Fruit fly (Drosophila melanogaster) whole organism, prepupa: ENCODE measurements around the gene Cpr23B.

ENCODE experiments used
- Blimp-1 ChIP-seq: fragments of 200-800 bp; sonication (Bioruptor generic); optimal IDR thresholded peaks from 3 replicates; lab custom pipeline; 2017; ENCODE audit warnings: missing biosample characterization, missing genetic modification characterization, mild to moderate bottlenecking, moderate library complexity, missing genetic modification reagents
- CG10669 ChIP-seq: fragments of 200-800 bp; sonication (Bioruptor generic); optimal IDR thresholded peaks from 3 replicates; lab custom pipeline; 2018; ENCODE audit warnings: missing biosample characterization, mild to moderate bottlenecking, missing genetic modification characterization, moderate library complexity
- CG11294 ChIP-seq: fragments of 200-800 bp; sonication (Bioruptor generic); IDR thresholded peaks from 2 replicates; pipeline ENCODE4 v1.3.6; 2022; ENCODE audit warnings: missing biosample characterization, missing genetic modification characterization
- CG11762 ChIP-seq: fragments of 200-800 bp; sonication (Bioruptor generic); optimal IDR thresholded peaks from 3 replicates; lab custom pipeline; 2016; ENCODE audit warnings: missing biosample characterization, missing genetic modification characterization; ENCODE audit not compliant: insufficient read depth
- CG11902 ChIP-seq: fragments of 200-800 bp; sonication (Bioruptor generic); optimal IDR thresholded peaks from 3 replicates; lab custom pipeline; 2016; ENCODE audit warnings: missing biosample characterization, missing genetic modification characterization
- CG15336 ChIP-seq: fragments of 200-800 bp; sonication (Bioruptor generic); IDR thresholded peaks from 2 replicates; pipeline ENCODE4 v1.3.6; 2022; ENCODE audit warnings: missing biosample characterization, missing genetic modification characterization
- CG1621 ChIP-seq: fragments of 200-800 bp; sonication (Bioruptor generic); optimal IDR thresholded peaks from 3 replicates; lab custom pipeline; 2018; ENCODE audit warnings: missing biosample characterization, mild to moderate bottlenecking, missing genetic modification characterization
- CG16779 ChIP-seq: fragments of 200-800 bp; sonication (Bioruptor generic); optimal IDR thresholded peaks from 3 replicates; lab custom pipeline; 2017; ENCODE audit warnings: missing biosample characterization, mild to moderate bottlenecking, missing genetic modification characterization
- CG3032 ChIP-seq: fragments of 200-800 bp; optimal IDR thresholded peaks from 2 replicates; lab custom pipeline; 2019; ENCODE audit warnings: missing biosample characterization, mild to moderate bottlenecking, missing genetic modification characterization, moderate library complexity
- CG31627 ChIP-seq: fragments of 200-800 bp; sonication (Bioruptor generic); optimal IDR thresholded peaks from 3 replicates; lab custom pipeline; 2016; ENCODE audit warnings: missing biosample characterization, missing genetic modification characterization
- CG32006 ChIP-seq: fragments of 200-800 bp; sonication (Bioruptor generic); optimal IDR thresholded peaks from 3 replicates; lab custom pipeline; 2017; ENCODE audit warnings: missing biosample characterization, mild to moderate bottlenecking, missing genetic modification characterization
- CG3919 ChIP-seq: fragments of 200-800 bp; sonication (Bioruptor generic); optimal IDR thresholded peaks from 3 replicates; lab custom pipeline; 2016; ENCODE audit warnings: missing biosample characterization, missing genetic modification characterization
- CG4318 ChIP-seq: fragments of 200-800 bp; sonication (Bioruptor generic); optimal IDR thresholded peaks from 3 replicates; lab custom pipeline; 2017; ENCODE audit warnings: missing biosample characterization, mild to moderate bottlenecking, missing genetic modification characterization
- CG6163 ChIP-seq: fragments of 200-800 bp; sonication (Bioruptor generic); IDR thresholded peaks from 3 replicates; pipeline ENCODE4 v1.3.6; 2022; ENCODE audit warnings: missing biosample characterization, missing genetic modification characterization
- CG6276 ChIP-seq: fragments of 200-800 bp; sonication (Bioruptor generic); optimal IDR thresholded peaks from 2 replicates; lab custom pipeline; 2017; ENCODE audit warnings: missing biosample characterization, mild to moderate bottlenecking, missing genetic modification characterization
- CG6792 ChIP-seq: fragments of 200-800 bp; sonication (Bioruptor generic); optimal IDR thresholded peaks from 3 replicates; lab custom pipeline; 2016; ENCODE audit warnings: missing biosample characterization, missing genetic modification characterization
- CG7368 ChIP-seq: fragments of 200-800 bp; sonication (Bioruptor generic); optimal IDR thresholded peaks from 3 replicates; lab custom pipeline; 2016; ENCODE audit warnings: missing biosample characterization, missing genetic modification characterization
- CG8119 ChIP-seq: fragments of 200-800 bp; sonication (Bioruptor generic); IDR thresholded peaks from 3 replicates; pipeline ENCODE4 v1.3.6; 2022; ENCODE audit warnings: missing biosample characterization, missing genetic modification characterization
- CG8632 ChIP-seq: fragments of 200-800 bp; sonication (Bioruptor generic); optimal IDR thresholded peaks from 3 replicates; lab custom pipeline; 2016; ENCODE audit warnings: missing biosample characterization, missing genetic modification characterization
- CG9139 ChIP-seq: fragments of 200-800 bp; sonication (Bioruptor generic); optimal IDR thresholded peaks from 3 replicates; lab custom pipeline; 2017; ENCODE audit warnings: missing biosample characterization, mild to moderate bottlenecking, missing genetic modification characterization
- Eip75B ChIP-seq: fragments of 200-800 bp; sonication (Bioruptor generic); optimal IDR thresholded peaks from 3 replicates; lab custom pipeline; 2016; ENCODE audit warnings: missing biosample characterization, missing genetic modification characterization
- Ets21C ChIP-seq: fragments of 200-800 bp; sonication (Bioruptor generic); optimal IDR thresholded peaks from 3 replicates; lab custom pipeline; 2016; ENCODE audit warnings: missing biosample characterization, missing genetic modification characterization
- Hr39 ChIP-seq: fragments of 200-800 bp; sonication (Bioruptor generic); optimal IDR thresholded peaks from 2 replicates; lab custom pipeline; 2016; ENCODE audit warnings: missing biosample characterization, missing genetic modification characterization
- Lpt ChIP-seq: fragments of 200-800 bp; sonication (Bioruptor generic); optimal IDR thresholded peaks from 3 replicates; lab custom pipeline; 2016; ENCODE audit warnings: missing biosample characterization, missing genetic modification characterization
- Met ChIP-seq: fragments of 200-800 bp; sonication (Bioruptor generic); optimal IDR thresholded peaks from 3 replicates; lab custom pipeline; 2016; ENCODE audit warnings: missing biosample characterization, missing genetic modification characterization
- OdsH ChIP-seq: fragments of 200-800 bp; sonication (Bioruptor generic); optimal IDR thresholded peaks from 3 replicates; lab custom pipeline; 2016; ENCODE audit warnings: missing biosample characterization, missing genetic modification characterization
- Smox ChIP-seq: fragments of 200-800 bp; sonication (Bioruptor generic); optimal IDR thresholded peaks from 3 replicates; lab custom pipeline; 2016; ENCODE audit warnings: missing biosample characterization, missing genetic modification characterization
- Sox102F ChIP-seq: fragments of 200-800 bp; sonication (Bioruptor generic); optimal IDR thresholded peaks from 2 replicates; lab custom pipeline; 2016; ENCODE audit warnings: missing biosample characterization, mild to moderate bottlenecking, missing genetic modification characterization
- Sox14 ChIP-seq: fragments of 200-800 bp; sonication (Bioruptor generic); optimal IDR thresholded peaks from 3 replicates; lab custom pipeline; 2016; ENCODE audit warnings: missing biosample characterization, missing genetic modification characterization
- achi ChIP-seq: fragments of 200-800 bp; sonication (Bioruptor generic); optimal IDR thresholded peaks from 3 replicates; lab custom pipeline; 2016; ENCODE audit warnings: missing biosample characterization, missing genetic modification characterization
- acj6 ChIP-seq: fragments of 200-800 bp; sonication (Bioruptor generic); optimal IDR thresholded peaks from 3 replicates; lab custom pipeline; 2016; ENCODE audit warnings: missing biosample characterization, missing genetic modification characterization
- dsx ChIP-seq: fragments of 200-800 bp; optimal IDR thresholded peaks from 3 replicates; lab custom pipeline; 2019; ENCODE audit warnings: missing biosample characterization, mild to moderate bottlenecking, missing genetic modification characterization, moderate library complexity; ENCODE audit not compliant: poor library complexity, severe bottlenecking
- esn ChIP-seq: fragments of 200-800 bp; sonication (Bioruptor generic); optimal IDR thresholded peaks from 2 replicates; lab custom pipeline; 2016; ENCODE audit warnings: missing biosample characterization, mild to moderate bottlenecking, missing genetic modification characterization, moderate library complexity
- fd59A ChIP-seq: fragments of 200-800 bp; sonication (Bioruptor generic); optimal IDR thresholded peaks from 2 replicates; lab custom pipeline; 2017; ENCODE audit warnings: missing biosample characterization, mild to moderate bottlenecking, missing genetic modification characterization, missing genetic modification reagents
- fd85E ChIP-seq: fragments of 200-800 bp; sonication (Bioruptor generic); optimal IDR thresholded peaks from 3 replicates; lab custom pipeline; 2016; ENCODE audit warnings: missing biosample characterization, missing genetic modification characterization
- lz ChIP-seq: fragments of 200-800 bp; sonication (Bioruptor generic); optimal IDR thresholded peaks from 3 replicates; lab custom pipeline; 2016; ENCODE audit warnings: missing biosample characterization, missing genetic modification characterization
- net ChIP-seq: fragments of 200-800 bp; sonication (Bioruptor generic); optimal IDR thresholded peaks from 3 replicates; lab custom pipeline; 2016; ENCODE audit warnings: missing biosample characterization, missing genetic modification characterization
- pdm3 ChIP-seq: fragments of 200-800 bp; sonication (Bioruptor generic); optimal IDR thresholded peaks from 3 replicates; lab custom pipeline; 2016; ENCODE audit warnings: missing biosample characterization, missing genetic modification characterization
- spab ChIP-seq: fragments of 200-800 bp; sonication (Bioruptor generic); optimal IDR thresholded peaks from 2 replicates; lab custom pipeline; 2017; ENCODE audit warnings: missing biosample characterization, mild to moderate bottlenecking, missing genetic modification characterization, missing genetic modification reagents
- ss ChIP-seq, 2 experiments: fragments of 200-800 bp; sonication (Bioruptor generic); optimal IDR thresholded peaks; 2 replicates in 1 of 2; 3 replicates in 1 of 2; lab custom pipeline; 2017 to 2018; ENCODE audit warnings: mild to moderate bottlenecking in 2 of 2, missing biosample characterization in 2 of 2, missing genetic modification characterization in 2 of 2, moderate library complexity in 1 of 2
- svp ChIP-seq: fragments of 200-800 bp; sonication (Bioruptor generic); peaks from one replicate; lab custom pipeline; 2016; ENCODE audit warnings: missing biosample characterization, missing genetic modification characterization
- topi ChIP-seq: fragments of 200-800 bp; sonication (Bioruptor generic); optimal IDR thresholded peaks from 3 replicates; lab custom pipeline; 2016; ENCODE audit warnings: missing biosample characterization, missing genetic modification characterization
- vri ChIP-seq: fragments of 200-800 bp; sonication (Bioruptor generic); optimal IDR thresholded peaks from 3 replicates; lab custom pipeline; 2016; ENCODE audit warnings: missing biosample characterization, mild to moderate bottlenecking, missing genetic modification characterization

The Cpr23B gene

DNA sequence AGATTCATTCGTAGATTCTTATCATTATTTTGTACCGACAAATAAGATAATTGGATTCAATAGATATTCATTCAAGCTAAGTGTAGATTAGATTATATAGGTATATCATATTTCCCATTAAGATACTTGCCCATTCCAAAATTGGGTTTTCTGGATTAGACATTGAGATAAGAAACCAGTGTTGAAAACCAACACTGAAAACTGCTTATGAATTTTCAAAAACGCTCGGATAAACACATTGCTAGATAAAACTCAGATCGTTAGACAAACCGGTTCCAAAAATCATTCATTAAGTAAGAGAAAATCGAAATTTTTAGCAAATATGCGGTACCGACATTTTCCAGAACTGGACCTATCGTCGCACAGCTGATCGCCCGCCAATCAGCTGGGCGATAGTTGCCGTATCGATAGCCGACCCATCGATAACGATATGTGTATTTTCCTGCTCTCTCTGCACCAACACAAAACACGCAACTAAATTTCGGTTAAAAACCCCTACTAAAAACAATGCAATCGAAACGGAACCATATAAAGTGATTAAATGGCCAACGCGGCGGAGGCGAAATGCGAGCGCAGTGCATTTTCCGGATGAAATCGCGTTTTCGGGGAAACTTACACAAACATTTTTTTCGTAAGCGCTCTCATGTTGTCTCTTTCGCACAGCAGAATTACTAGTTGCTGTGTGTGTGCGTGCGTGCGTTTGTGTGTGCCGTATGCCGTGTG, 47.5 kb downstream of the Cpr23B start, which contains the start of the genes NTPase and lilli (continued):
- TF ChIP-seq CG15336 (GFP tag; lab: Robert Waterston, UW) (0 out of 2 replicates have a peak, but pooled peaks have one; percentile 9), CG31627 (GFP tag; lab: Kevin White, UChicago) (peak; percentile 72), net (GFP tag; lab: Kevin White, UChicago) (no peak), CG11902 (GFP tag; lab: Kevin White, UChicago) (peak; percentile 20), Hr39 (peak; percentile 67), ss (GFP tag; optimal IDR thresholded peaks at IDR 0.05; lab: Kevin White, UChicago) (peak in 1 of 2 experiments; percentile 16), Sox102F (GFP tag; lab: Kevin White, UChicago) (peak; percentile 68), CG6276 (GFP tag; lab: Kevin White, UChicago) (no peak), fd59A (GFP tag; lab: Kevin White, UChicago) (no peak), CG1621 (tag; lab: Kevin White, UChicago) (no peak), svp (GFP tag; lab: Kevin White, UChicago) (peak; percentile 35), esn (GFP tag; lab: Kevin White, UChicago) (peak; percentile 70), CG32006 (GFP tag; lab: Kevin White, UChicago) (no peak), Blimp-1 (no peak), CG3032 (tag; lab: Kevin White, UChicago) (no peak), Ets21C (GFP tag; lab: Kevin White, UChicago) (peak; percentile 31), Eip75B (GFP tag; lab: Kevin White, UChicago) (peak; percentile 32), OdsH (GFP tag; lab: Kevin White, UChicago) (peak; percentile 56)

DNA sequence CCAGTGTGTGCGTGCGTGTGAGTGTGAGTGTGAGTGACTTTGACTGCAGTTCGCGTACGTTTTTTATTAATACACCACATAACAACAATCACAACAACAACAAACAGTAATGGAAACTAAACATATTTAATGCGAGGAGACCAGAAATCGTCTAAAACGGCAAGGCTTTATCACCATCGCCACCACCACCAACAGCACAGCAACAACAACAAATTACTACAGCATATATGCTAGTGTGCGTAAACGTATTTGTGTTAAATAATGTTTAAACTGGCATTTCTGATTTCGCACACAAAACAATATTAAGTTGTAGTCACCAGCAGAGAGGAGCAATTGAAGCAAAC, 48.0 kb downstream of the Cpr23B start:
- TF ChIP-seq svp (GFP tag; lab: Kevin White, UChicago) (peak; percentile 28), achi (GFP tag; lab: Kevin White, UChicago) (no peak)

DNA sequence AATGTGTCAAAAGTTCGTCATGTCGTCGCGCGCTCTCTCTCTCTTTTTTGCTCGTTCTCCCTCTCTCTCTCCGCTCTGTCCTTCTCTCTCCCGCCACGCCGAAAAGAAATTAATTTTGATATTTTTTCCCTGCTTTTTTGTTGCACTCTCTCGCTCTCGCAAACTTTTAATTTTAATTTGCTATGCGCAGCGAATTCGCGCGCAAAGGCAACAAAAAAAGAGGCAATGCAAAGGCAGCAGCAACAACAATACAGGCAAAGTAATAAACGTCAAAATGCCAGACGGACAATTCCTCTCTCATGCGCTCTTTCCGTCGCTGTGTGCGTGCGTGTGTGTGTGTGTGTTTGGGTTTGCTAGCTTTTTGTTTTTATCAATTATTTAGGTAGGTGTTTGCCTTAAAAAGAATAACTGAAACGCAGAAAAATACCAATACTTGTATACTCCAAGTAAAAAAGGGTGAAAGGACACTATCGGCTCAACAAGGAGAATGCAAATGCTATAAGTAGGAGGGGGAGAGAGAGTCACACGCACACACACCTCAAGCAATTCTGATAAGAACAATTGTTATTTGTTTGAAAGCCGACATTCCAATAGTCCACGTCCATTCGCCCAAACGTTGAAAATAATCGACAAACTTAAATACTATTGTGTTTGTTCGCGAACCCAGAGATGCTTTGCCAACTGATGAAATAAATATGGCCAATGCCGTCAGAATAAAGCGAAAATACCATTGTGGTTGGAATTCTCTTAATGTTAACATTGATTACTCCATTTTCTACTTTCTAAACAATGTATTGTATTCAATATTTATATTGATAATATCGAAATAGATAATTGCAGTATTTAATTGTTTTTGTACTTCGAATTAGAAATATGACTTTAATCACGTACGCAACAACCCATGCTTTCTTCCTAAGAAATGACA, 48.7 kb downstream of the Cpr23B start:
- TF ChIP-seq CG11762 (GFP tag; lab: Kevin White, UChicago) (no peak), CG16779 (tag; lab: Kevin White, UChicago) (no peak), OdsH (GFP tag; lab: Kevin White, UChicago) (no peak), acj6 (GFP tag; lab: Kevin White, UChicago) (no peak), vri (GFP tag; lab: Kevin White, UChicago) (peak; percentile 23), CG8119 (GFP tag; lab: Robert Waterston, UW) (no peak; the same call in 1 of the 3 replicates), lz (no peak), CG11294 (GFP tag; lab: Robert Waterston, UW) (no peak), CG31627 (GFP tag; lab: Kevin White, UChicago) (no peak), CG6163 (GFP tag; lab: Robert Waterston, UW) (peak; percentile 52; the same call in 2 of the 3 replicates), CG10669 (GFP tag; lab: Kevin White, UChicago) (peak; percentile 14), CG6276 (GFP tag; lab: Kevin White, UChicago) (peak; percentile 44), Met (GFP tag; lab: Kevin White, UChicago) (no peak), Hr39 (no peak), fd85E (GFP tag; lab: Kevin White, UChicago) (no peak), CG8632 (GFP tag; lab: Kevin White, UChicago) (no peak), Blimp-1 (no peak), Eip75B (GFP tag; lab: Kevin White, UChicago) (no peak), pdm3 (GFP tag; lab: Kevin White, UChicago) (no peak), spab (GFP tag; lab: Kevin White, UChicago) (peak; percentile 25), dsx (GFP tag; lab: Kevin White, UChicago) (peak; percentile 62), topi (GFP tag; lab: Kevin White, UChicago) (no peak), CG9139 (peak; percentile 30), Lpt (GFP tag; lab: Kevin White, UChicago) (no peak), CG1621 (tag; lab: Kevin White, UChicago) (peak; percentile 24), CG3919 (GFP tag; lab: Kevin White, UChicago) (no peak), Sox14 (no peak), CG7368 (GFP tag; lab: Kevin White, UChicago) (no peak), Smox (GFP tag; lab: Kevin White, UChicago) (no peak), CG4318 (no peak), esn (GFP tag; lab: Kevin White, UChicago) (no peak), CG6792 (GFP tag; lab: Kevin White, UChicago) (no peak), CG15336 (GFP tag; lab: Robert Waterston, UW) (peak; percentile 52; the same call in 1 of the 2 replicates)
